Worm (Caenorhabditis elegans) whole organism, L2 larva: ENCODE results near the gene klp-12.

Source experiments
- aly-2 ChIP-seq: fragments of 150-350 bp; optimal IDR thresholded peaks from 2 replicates; lab custom pipeline; 2014; ENCODE audit warnings: missing biosample characterization, missing genetic modification characterization
- fos-1 ChIP-seq: fragments of 150-350 bp; optimal IDR thresholded peaks from 2 replicates; lab custom pipeline; 2014; ENCODE audit warnings: missing biosample characterization, missing genetic modification characterization
- lin-11 ChIP-seq: fragments of 150-350 bp; sonication (generic microtip); optimal IDR thresholded peaks from 2 replicates; lab custom pipeline; 2014; ENCODE audit warnings: missing biosample characterization, missing genetic modification characterization, inconsistent platforms, mixed read lengths
- lin-39 ChIP-seq: fragments of 150-350 bp; optimal IDR thresholded peaks from 2 replicates; lab custom pipeline; 2014; ENCODE audit warnings: missing biosample characterization, missing genetic modification reagents, missing genetic modification characterization
- mab-5 ChIP-seq: fragments of 150-350 bp; optimal IDR thresholded peaks from 2 replicates; lab custom pipeline; 2014; ENCODE audit warnings: missing biosample characterization, missing genetic modification characterization
- mdl-1 ChIP-seq, 2 experiments: fragments of 150-350 bp in 1 of 2; sonication (generic microtip) in 1 of 2; optimal IDR thresholded peaks; 2 replicates each; lab custom pipeline; 2017; ENCODE audit warnings: missing biosample characterization in 2 of 2, missing genetic modification characterization in 2 of 2
- peb-1 ChIP-seq: fragments of 150-350 bp; optimal IDR thresholded peaks from 2 replicates; lab custom pipeline; 2014; ENCODE audit warnings: missing biosample characterization, missing genetic modification characterization
- skn-1 ChIP-seq: sonication (generic microtip); optimal IDR thresholded peaks from 2 replicates; lab custom pipeline; 2017; ENCODE audit warnings: missing biosample characterization, missing genetic modification characterization
- ztf-11 ChIP-seq: sonication (generic microtip); optimal IDR thresholded peaks from 2 replicates; lab custom pipeline; 2017; ENCODE audit warnings: missing biosample characterization, missing genetic modification characterization

DNA sequence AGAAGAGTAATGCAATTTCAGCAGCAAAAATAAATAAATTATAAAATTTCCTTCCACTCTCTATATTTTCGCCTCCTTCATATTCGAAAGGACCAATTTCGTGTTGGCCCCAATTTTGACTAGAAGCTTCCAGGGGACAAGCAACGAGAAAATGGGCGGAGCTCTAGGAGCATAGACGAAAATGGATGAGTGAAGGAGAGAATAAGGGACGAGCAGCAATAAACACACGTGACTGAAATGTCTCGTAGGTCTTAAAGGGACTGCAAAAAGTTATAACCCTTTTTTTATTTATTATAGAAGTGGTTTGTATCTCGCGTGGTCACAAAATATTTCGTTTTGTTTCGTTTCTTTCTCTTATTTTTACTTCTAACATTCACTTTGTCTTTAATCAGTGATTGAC is 9.9 kb downstream of the klp-12 start:
- TF ChIP-seq lin-11: no peak
- no peak for TF ChIP-seq ztf-11 (tag; lab: Kevin White, UChicago)
- TF ChIP-seq skn-1: no peak
- TF ChIP-seq aly-2 (tag; lab: Kevin White, UChicago): no peak
- no peak for TF ChIP-seq lin-39 (tag; lab: Kevin White, UChicago)
- TF ChIP-seq mab-5 (tag; lab: Kevin White, UChicago): peak; percentile 61
- no peak for TF ChIP-seq peb-1 (tag; lab: Kevin White, UChicago)
- TF ChIP-seq fos-1 (tag; lab: Kevin White, UChicago): no peak
- TF ChIP-seq mdl-1 (tag; optimal IDR thresholded peaks at IDR 0.05; lab: Kevin White, UChicago): peak in 1 of 2 experiments; percentile 57
